Worm (Caenorhabditis elegans) whole organism, late embryonic: ENCODE measurements around the gene T09D3.9.

Source experiments
- C08G9.2 ChIP-seq: sonication (generic microtip); optimal IDR thresholded peaks from 2 replicates; lab custom pipeline; 2016; ENCODE audit warnings: mild to moderate bottlenecking, missing genetic modification characterization, moderate library complexity, missing compliant biosample characterization
- C38D4.7 ChIP-seq: fragments of 200-800 bp; sonication (Bioruptor generic); optimal IDR thresholded peaks from 2 replicates; lab custom pipeline; 2018; ENCODE audit warnings: mild to moderate bottlenecking, missing genetic modification characterization, moderate library complexity, missing compliant biosample characterization
- ama-1 ChIP-seq: fragments of 150-350 bp; optimal IDR thresholded peaks from 2 replicates; lab custom pipeline; 2014
- ceh-2 ChIP-seq: sonication (generic microtip); optimal IDR thresholded peaks from 2 replicates; lab custom pipeline; 2016; ENCODE audit warnings: missing genotype, missing genetic modification characterization, missing compliant biosample characterization
- ceh-34 ChIP-seq: sonication (generic microtip); optimal IDR thresholded peaks from 2 replicates; lab custom pipeline; 2016; ENCODE audit warnings: mild to moderate bottlenecking, missing genetic modification characterization, missing compliant biosample characterization
- ceh-45 ChIP-seq: fragments of 200-800 bp; sonication (Bioruptor generic); IDR thresholded peaks from 2 replicates; pipeline ENCODE4 v1.3.6; 2022; ENCODE audit warnings: missing genetic modification reagents, missing genetic modification characterization, missing compliant biosample characterization
- lim-6 ChIP-seq: sonication (generic microtip); optimal IDR thresholded peaks from 2 replicates; lab custom pipeline; 2016; ENCODE audit warnings: missing genetic modification characterization, missing compliant biosample characterization
- nhr-11 ChIP-seq: fragments of 150-350 bp; optimal IDR thresholded peaks from 2 replicates; lab custom pipeline; 2014; ENCODE audit warnings: missing biosample characterization, missing genetic modification characterization
- unc-42 ChIP-seq: sonication (generic microtip); optimal IDR thresholded peaks from 2 replicates; lab custom pipeline; 2016; ENCODE audit warnings: missing genotype, missing genetic modification characterization, missing compliant biosample characterization
- unc-55 ChIP-seq: sonication (generic microtip); optimal IDR thresholded peaks from 2 replicates; lab custom pipeline; 2017; ENCODE audit warnings: missing biosample characterization, missing genetic modification reagents, missing genetic modification characterization
- zip-5 ChIP-seq: sonication (generic microtip); optimal IDR thresholded peaks from 2 replicates; lab custom pipeline; 2016; ENCODE audit warnings: missing genetic modification characterization, missing compliant biosample characterization

ce11 chrV:5349471-5349870, 19.2 kb downstream of the T09D3.9 start, which contains the start of gene T09D3.3:
- TF ChIP-seq C08G9.2 (tag; lab: Kevin White, UChicago) (no peak), lim-6 (no peak), ama-1 (lab: Kevin White, UChicago) (no peak), ceh-34 (no peak), ceh-45 (GFP tag; lab: Robert Waterston, UW) (no peak), zip-5 (tag; lab: Kevin White, UChicago) (no peak), unc-42 (tag; lab: Kevin White, UChicago) (no peak), unc-55 (no peak), nhr-11 (tag; lab: Kevin White, UChicago) (no peak), ceh-2 (tag; lab: Kevin White, UChicago) (no peak), C38D4.7 (no peak)
